Worm (Caenorhabditis elegans) whole organism, late embryonic: ENCODE measurements around the gene C53D6.7.
A peak's percentile ranks its signal among the peaks of the same experiment; 100 is the strongest.

ENCODE experiments used
- C08G9.2 ChIP-seq: sonication (generic microtip); optimal IDR thresholded peaks from 2 replicates; lab custom pipeline; 2016; ENCODE audit warnings: mild to moderate bottlenecking, missing genetic modification characterization, moderate library complexity, missing compliant biosample characterization
- C38D4.7 ChIP-seq: fragments of 200-800 bp; sonication (Bioruptor generic); optimal IDR thresholded peaks from 2 replicates; lab custom pipeline; 2018; ENCODE audit warnings: mild to moderate bottlenecking, missing genetic modification characterization, moderate library complexity, missing compliant biosample characterization
- F13H6.1 ChIP-seq: sonication (generic microtip); optimal IDR thresholded peaks from 2 replicates; lab custom pipeline; 2016; ENCODE audit warnings: missing genetic modification characterization, missing compliant biosample characterization
- K02D7.2 ChIP-seq: sonication (generic microtip); optimal IDR thresholded peaks from 2 replicates; lab custom pipeline; 2017; ENCODE audit warnings: mild to moderate bottlenecking, missing genetic modification characterization, missing compliant biosample characterization
- K09A11.1 ChIP-seq: sonication (generic microtip); optimal IDR thresholded peaks from 2 replicates; lab custom pipeline; 2017; ENCODE audit warnings: antibody characterized with exemption, mild to moderate bottlenecking, missing genetic modification characterization, missing compliant biosample characterization; ENCODE audit not compliant: insufficient read depth
- T23F11.4 ChIP-seq: fragments of 200-800 bp; sonication (Bioruptor generic); optimal IDR thresholded peaks from 2 replicates; lab custom pipeline; 2018; ENCODE audit warnings: mild to moderate bottlenecking, missing genetic modification characterization, missing compliant biosample characterization
- Y22D7AL.16 ChIP-seq: sonication (generic microtip); optimal IDR thresholded peaks from 2 replicates; lab custom pipeline; 2016; ENCODE audit warnings: missing genetic modification characterization, missing compliant biosample characterization
- ama-1 ChIP-seq: fragments of 150-350 bp; optimal IDR thresholded peaks from 2 replicates; lab custom pipeline; 2014
- ceh-18 ChIP-seq: sonication (generic microtip); optimal IDR thresholded peaks from 2 replicates; lab custom pipeline; 2016; ENCODE audit warnings: missing genetic modification characterization, missing compliant biosample characterization
- ceh-19 ChIP-seq: fragments of 200-800 bp; sonication (Bioruptor generic); optimal IDR thresholded peaks from 2 replicates; lab custom pipeline; 2018; ENCODE audit warnings: mild to moderate bottlenecking, missing genetic modification characterization, missing compliant biosample characterization
- ceh-2 ChIP-seq: sonication (generic microtip); optimal IDR thresholded peaks from 2 replicates; lab custom pipeline; 2016; ENCODE audit warnings: missing genotype, missing genetic modification characterization, missing compliant biosample characterization
- ceh-24 ChIP-seq: sonication (generic microtip); optimal IDR thresholded peaks from 2 replicates; lab custom pipeline; 2016; ENCODE audit warnings: mild to moderate bottlenecking, missing genetic modification characterization, missing compliant biosample characterization
- ceh-30 ChIP-seq: fragments of 150-350 bp; optimal IDR thresholded peaks from 2 replicates; lab custom pipeline; 2014; ENCODE audit warnings: missing biosample characterization, missing genetic modification characterization
- ceh-34 ChIP-seq: sonication (generic microtip); optimal IDR thresholded peaks from 2 replicates; lab custom pipeline; 2016; ENCODE audit warnings: mild to moderate bottlenecking, missing genetic modification characterization, missing compliant biosample characterization
- ceh-45 ChIP-seq: fragments of 200-800 bp; sonication (Bioruptor generic); IDR thresholded peaks from 2 replicates; pipeline ENCODE4 v1.3.6; 2022; ENCODE audit warnings: missing genetic modification reagents, missing genetic modification characterization, missing compliant biosample characterization
- ceh-48 ChIP-seq: sonication (generic microtip); optimal IDR thresholded peaks from 2 replicates; lab custom pipeline; 2016; ENCODE audit warnings: missing genetic modification characterization, inconsistent platforms, missing compliant biosample characterization
- ceh-6 ChIP-seq: fragments of 200-800 bp; sonication (Bioruptor generic); optimal IDR thresholded peaks from 2 replicates; lab custom pipeline; 2018; ENCODE audit warnings: mild to moderate bottlenecking, missing genetic modification characterization, missing compliant biosample characterization
- dmd-4 ChIP-seq: sonication (generic microtip); optimal IDR thresholded peaks from 2 replicates; lab custom pipeline; 2016; ENCODE audit warnings: borderline replicate concordance, missing genetic modification characterization, missing compliant biosample characterization
- elt-2 ChIP-seq: sonication (generic microtip); optimal IDR thresholded peaks from 2 replicates; lab custom pipeline; 2016; ENCODE audit warnings: missing genetic modification reagents, missing genetic modification characterization, missing compliant biosample characterization
- elt-4 ChIP-seq: sonication (generic microtip); optimal IDR thresholded peaks from 2 replicates; lab custom pipeline; 2016; ENCODE audit warnings: missing genetic modification characterization, missing compliant biosample characterization
- ets-4 ChIP-seq: sonication (generic microtip); optimal IDR thresholded peaks from 2 replicates; lab custom pipeline; 2016; ENCODE audit warnings: missing genetic modification characterization, missing compliant biosample characterization
- eyg-1 ChIP-seq: sonication (generic microtip); optimal IDR thresholded peaks from 2 replicates; lab custom pipeline; 2016; ENCODE audit warnings: missing genotype, missing genetic modification characterization, missing compliant biosample characterization
- fax-1 ChIP-seq: sonication (generic microtip); optimal IDR thresholded peaks from 2 replicates; lab custom pipeline; 2016; ENCODE audit warnings: missing genotype, missing genetic modification characterization, missing compliant biosample characterization
- fkh-6 ChIP-seq: sonication (generic microtip); optimal IDR thresholded peaks from 2 replicates; lab custom pipeline; 2016; ENCODE audit warnings: missing genetic modification characterization, missing compliant biosample characterization
- gmeb-2 ChIP-seq: sonication (generic microtip); optimal IDR thresholded peaks from 2 replicates; lab custom pipeline; 2016; ENCODE audit warnings: missing genetic modification characterization, inconsistent platforms, missing compliant biosample characterization
- hlh-13 ChIP-seq: fragments of 200-800 bp; sonication (Bioruptor generic); optimal IDR thresholded peaks from 2 replicates; lab custom pipeline; 2018; ENCODE audit warnings: mild to moderate bottlenecking, missing genetic modification characterization, missing compliant biosample characterization
- hlh-15 ChIP-seq: sonication (generic microtip); optimal IDR thresholded peaks from 2 replicates; lab custom pipeline; 2016; ENCODE audit warnings: missing genetic modification characterization, missing compliant biosample characterization
- hlh-30 ChIP-seq: sonication (generic microtip); optimal IDR thresholded peaks from 2 replicates; lab custom pipeline; 2017; ENCODE audit warnings: antibody characterized with exemption, missing genetic modification characterization, missing compliant biosample characterization; ENCODE audit not compliant: insufficient read depth
- hlh-6 ChIP-seq: sonication (generic microtip); optimal IDR thresholded peaks from 2 replicates; lab custom pipeline; 2016; ENCODE audit warnings: missing genotype, missing genetic modification characterization, missing compliant biosample characterization
- lim-6 ChIP-seq: sonication (generic microtip); optimal IDR thresholded peaks from 2 replicates; lab custom pipeline; 2016; ENCODE audit warnings: missing genetic modification characterization, missing compliant biosample characterization
- lin-11 ChIP-seq: fragments of 200-800 bp; sonication (Bioruptor generic); optimal IDR thresholded peaks from 2 replicates; lab custom pipeline; 2018; ENCODE audit warnings: mild to moderate bottlenecking, missing genetic modification characterization, missing compliant biosample characterization
- mec-3 ChIP-seq: sonication (generic microtip); optimal IDR thresholded peaks from 2 replicates; lab custom pipeline; 2016; ENCODE audit warnings: borderline replicate concordance, missing genetic modification characterization, missing compliant biosample characterization
- nfya-1 ChIP-seq: sonication (generic microtip); optimal IDR thresholded peaks from 2 replicates; lab custom pipeline; 2017; ENCODE audit warnings: missing genetic modification characterization, mild to moderate bottlenecking, missing compliant biosample characterization, antibody characterized with exemption, moderate library complexity
- nhr-11 ChIP-seq: fragments of 150-350 bp; optimal IDR thresholded peaks from 2 replicates; lab custom pipeline; 2014; ENCODE audit warnings: missing biosample characterization, missing genetic modification characterization
- nhr-232 ChIP-seq: sonication (generic microtip); optimal IDR thresholded peaks from 2 replicates; lab custom pipeline; 2016; ENCODE audit warnings: missing genetic modification characterization, missing compliant biosample characterization
- npax-4 ChIP-seq: sonication (generic microtip); optimal IDR thresholded peaks from 2 replicates; lab custom pipeline; 2016; ENCODE audit warnings: missing genetic modification characterization, missing compliant biosample characterization
- odd-2 ChIP-seq: sonication (generic microtip); optimal IDR thresholded peaks from 2 replicates; lab custom pipeline; 2017; ENCODE audit warnings: antibody characterized with exemption, mild to moderate bottlenecking, missing genetic modification characterization, missing compliant biosample characterization
- pat-9 ChIP-seq: fragments of 200-800 bp; sonication (Bioruptor generic); optimal IDR thresholded peaks from 2 replicates; lab custom pipeline; 2018; ENCODE audit warnings: mild to moderate bottlenecking, missing genetic modification characterization, moderate library complexity, missing compliant biosample characterization
- pqm-1 ChIP-seq: sonication (generic microtip); optimal IDR thresholded peaks from 2 replicates; lab custom pipeline; 2016; ENCODE audit warnings: missing genetic modification characterization, missing compliant biosample characterization
- pros-1 ChIP-seq: fragments of 150-350 bp; optimal IDR thresholded peaks from 2 replicates; lab custom pipeline; 2014; ENCODE audit warnings: missing biosample characterization, missing genetic modification reagents, missing genetic modification characterization
- ref-2 ChIP-seq: sonication (generic microtip); optimal IDR thresholded peaks from 2 replicates; lab custom pipeline; 2016; ENCODE audit warnings: missing genetic modification characterization, missing compliant biosample characterization
- rnt-1 ChIP-seq: sonication (generic microtip); optimal IDR thresholded peaks from 2 replicates; lab custom pipeline; 2016; ENCODE audit warnings: missing genetic modification characterization, missing compliant biosample characterization
- sox-2 ChIP-seq: fragments of 200-800 bp; sonication (Bioruptor generic); IDR thresholded peaks from 2 replicates; pipeline ENCODE4 v1.3.6; 2022; ENCODE audit warnings: missing genetic modification reagents, missing genetic modification characterization, missing compliant biosample characterization
- sox-4 ChIP-seq: sonication (generic microtip); optimal IDR thresholded peaks from 2 replicates; lab custom pipeline; 2017; ENCODE audit warnings: mild to moderate bottlenecking, missing genetic modification characterization, inconsistent platforms, missing compliant biosample characterization
- syd-9 ChIP-seq: sonication (generic microtip); optimal IDR thresholded peaks from 2 replicates; lab custom pipeline; 2016; ENCODE audit warnings: mild to moderate bottlenecking, missing genetic modification characterization, moderate library complexity, missing compliant biosample characterization
- tbx-2 ChIP-seq: sonication (generic microtip); optimal IDR thresholded peaks from 2 replicates; lab custom pipeline; 2016; ENCODE audit warnings: missing genetic modification characterization, missing compliant biosample characterization
- unc-42 ChIP-seq: sonication (generic microtip); optimal IDR thresholded peaks from 2 replicates; lab custom pipeline; 2016; ENCODE audit warnings: missing genotype, missing genetic modification characterization, missing compliant biosample characterization
- unc-55 ChIP-seq: sonication (generic microtip); optimal IDR thresholded peaks from 2 replicates; lab custom pipeline; 2017; ENCODE audit warnings: missing biosample characterization, missing genetic modification reagents, missing genetic modification characterization
- zip-5 ChIP-seq: sonication (generic microtip); optimal IDR thresholded peaks from 2 replicates; lab custom pipeline; 2016; ENCODE audit warnings: missing genetic modification characterization, missing compliant biosample characterization

Gene C53D6.7

DNA sequence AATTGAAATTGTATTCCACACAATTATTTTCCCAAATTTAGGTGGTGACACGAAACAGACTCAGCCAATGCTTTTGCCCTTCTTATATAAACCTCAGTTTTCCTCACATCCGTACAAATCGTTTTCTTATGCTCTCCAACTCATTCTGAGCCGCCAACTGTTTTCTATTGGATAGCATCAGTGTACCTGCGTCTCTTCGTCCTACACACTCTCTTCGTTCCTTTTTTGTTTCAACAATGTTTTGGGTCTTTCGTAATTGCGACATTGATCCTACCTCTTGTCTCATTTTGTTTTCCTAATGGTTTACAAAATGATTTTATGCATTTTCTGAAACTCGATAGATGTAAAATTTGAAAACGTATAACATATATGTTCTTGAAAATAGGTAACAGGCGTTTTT lies 42.4 kb upstream of the C53D6.7 start:
- TF ChIP-seq sox-2 (no peak), pros-1 (tag; lab: Kevin White, UChicago) (no peak), ceh-34 (no peak), nfya-1 (tag; lab: Kevin White, UChicago) (peak; percentile 19), ceh-30 (tag; lab: Kevin White, UChicago) (no peak), ceh-48 (tag; lab: Kevin White, UChicago) (no peak), fkh-6 (tag; lab: Kevin White, UChicago) (no peak)
- TF ChIP-seq, all 69 proteins: peak for 1

DNA sequence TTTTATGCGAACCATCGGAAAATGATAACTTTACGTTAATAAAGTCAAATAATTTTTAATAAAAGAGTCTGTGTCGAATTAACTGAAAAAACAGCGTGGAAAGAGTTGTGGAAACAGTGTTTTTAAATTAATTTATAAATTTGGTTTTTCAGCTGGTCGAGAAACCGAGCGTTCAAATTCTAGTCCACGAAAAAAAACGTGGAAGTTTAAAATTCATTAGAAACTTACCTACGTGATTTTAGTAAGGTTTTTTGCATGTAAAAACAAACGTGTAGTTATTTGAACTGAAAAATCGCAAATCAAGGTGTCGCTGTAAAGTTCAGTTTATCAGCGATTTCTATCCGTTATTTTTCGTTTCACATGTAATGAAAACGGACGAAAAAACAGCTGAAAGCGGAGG lies 41.5 kb upstream of the C53D6.7 start, which contains the start of gene mans-4:
Gene mans-4 (minus strand): TSS at position 101 of the 400 bp plus-strand sequence.
- TF ChIP-seq mec-3 (tag; lab: Kevin White, UChicago) (no peak), C38D4.7 (GFP tag; lab: Kevin White, UChicago) (no peak), ceh-24 (no peak), sox-4 (no peak), dmd-4 (tag; lab: Kevin White, UChicago) (no peak), elt-2 (no peak), pros-1 (tag; lab: Kevin White, UChicago) (no peak), odd-2 (no peak), F13H6.1 (tag; lab: Kevin White, UChicago) (no peak), K09A11.1 (tag; lab: Kevin White, UChicago) (no peak), ceh-2 (tag; lab: Kevin White, UChicago) (no peak), ama-1 (lab: Kevin White, UChicago) (no peak), unc-55 (no peak), pqm-1 (tag; lab: Kevin White, UChicago) (no peak), ref-2 (tag; lab: Kevin White, UChicago) (no peak), lim-6 (no peak)

DNA sequence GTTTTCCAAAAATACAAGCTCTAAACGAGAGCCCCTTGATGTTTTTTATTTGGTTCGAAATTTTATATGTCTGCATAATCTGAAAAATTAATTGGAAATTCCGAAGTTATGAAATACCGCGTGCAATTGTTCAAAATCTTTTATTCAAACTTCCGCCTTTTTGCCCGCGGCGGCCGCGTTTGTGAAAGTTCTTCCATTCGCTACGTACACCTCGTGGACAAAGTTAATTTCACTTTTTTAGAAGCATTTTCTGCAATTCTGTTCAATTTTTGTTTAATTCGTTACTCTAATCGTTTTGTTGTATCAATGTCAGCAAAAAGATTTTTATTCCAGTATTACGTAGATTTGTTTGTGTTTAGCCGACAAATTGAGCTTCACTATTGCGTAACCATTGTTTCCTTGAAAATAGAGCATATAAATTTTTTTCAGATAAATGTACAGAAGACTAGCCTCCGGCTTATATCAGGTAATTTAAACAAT lies 37.3 kb upstream of the C53D6.7 start, which contains the start of gene mppb-1:
Gene mppb-1 (plus strand): TSS at position 430 of the 480 bp plus-strand sequence.
- TF ChIP-seq ceh-19 (GFP tag; lab: Kevin White, UChicago): no peak
- TF ChIP-seq ceh-34: peak; percentile 47
- no peak for TF ChIP-seq npax-4
- no peak for TF ChIP-seq K02D7.2 (tag; lab: Kevin White, UChicago)
- TF ChIP-seq C08G9.2 (tag; lab: Kevin White, UChicago): peak; percentile 94
- peak; percentile 6 for TF ChIP-seq pqm-1 (tag; lab: Kevin White, UChicago)
- no peak for TF ChIP-seq dmd-4 (tag; lab: Kevin White, UChicago)
- TF ChIP-seq nhr-232 (tag; lab: Kevin White, UChicago): no peak
- no peak for TF ChIP-seq syd-9
- peak; percentile 83 for TF ChIP-seq ets-4 (tag; lab: Kevin White, UChicago)
- TF ChIP-seq lin-11 (tag; lab: Kevin White, UChicago): no peak
- TF ChIP-seq ama-1 (lab: Kevin White, UChicago): no peak
- no peak for TF ChIP-seq hlh-30 (tag; lab: Kevin White, UChicago)
- TF ChIP-seq Y22D7AL.16 (tag; lab: Kevin White, UChicago): no peak
- TF ChIP-seq T23F11.4: no peak
- TF ChIP-seq zip-5 (tag; lab: Kevin White, UChicago): peak; percentile 82
- TF ChIP-seq ceh-24: no peak
- peak; percentile 28 for TF ChIP-seq fax-1
- TF ChIP-seq C38D4.7 (GFP tag; lab: Kevin White, UChicago): no peak
- TF ChIP-seq ceh-18 (tag; lab: Kevin White, UChicago): peak; percentile 31
- no peak for TF ChIP-seq ceh-45 (GFP tag; lab: Robert Waterston, UW)
- peak; percentile 90 for TF ChIP-seq tbx-2 (tag; lab: Kevin White, UChicago)
- peak; percentile 10 for TF ChIP-seq hlh-15 (tag; lab: Kevin White, UChicago)
- TF ChIP-seq elt-4 (tag; lab: Kevin White, UChicago): no peak
- TF ChIP-seq sox-2: no peak
- peak; percentile 85 for TF ChIP-seq rnt-1 (tag; lab: Kevin White, UChicago)
- TF ChIP-seq unc-42 (tag; lab: Kevin White, UChicago): peak; percentile 63
- TF ChIP-seq elt-2: peak; percentile 49
- TF ChIP-seq gmeb-2: no peak
- peak; percentile 56 for TF ChIP-seq hlh-13 (GFP tag; lab: Kevin White, UChicago)
- TF ChIP-seq ceh-6 (GFP tag; lab: Kevin White, UChicago): no peak
- TF ChIP-seq hlh-6 (tag; lab: Kevin White, UChicago): no peak
- TF ChIP-seq nhr-11: no peak
- no peak for TF ChIP-seq eyg-1 (tag; lab: Kevin White, UChicago)
- TF ChIP-seq ref-2 (tag; lab: Kevin White, UChicago): peak; percentile 64
- no peak for TF ChIP-seq pat-9
